Fruit fly (Drosophila melanogaster) whole organism, adult: ENCODE measurements around the gene CG16953.

Source experiments
- CG11617 ChIP-seq: fragments of 200-800 bp; sonication (Bioruptor generic); optimal IDR thresholded peaks from 2 replicates; lab custom pipeline; 2017; ENCODE audit warnings: mild to moderate bottlenecking, missing biosample characterization, missing genetic modification reagents, missing genetic modification characterization
- CG12768 ChIP-seq: fragments of 200-800 bp; sonication (Bioruptor generic); optimal IDR thresholded peaks from 2 replicates; lab custom pipeline; 2017; ENCODE audit warnings: missing biosample characterization, missing genetic modification characterization, mild to moderate bottlenecking, moderate library complexity, missing genetic modification reagents
- CG14711 ChIP-seq: fragments of 200-800 bp; sonication (Bioruptor generic); optimal IDR thresholded peaks from 2 replicates; lab custom pipeline; 2018; ENCODE audit warnings: missing biosample characterization, mild to moderate bottlenecking, missing genetic modification characterization, moderate library complexity
- CG1620 ChIP-seq: fragments of 200-800 bp; sonication (Bioruptor generic); optimal IDR thresholded peaks from 2 replicates; lab custom pipeline; 2016; ENCODE audit warnings: missing biosample characterization, missing genetic modification characterization
- CG33017 ChIP-seq: fragments of 200-800 bp; sonication (Bioruptor generic); optimal IDR thresholded peaks from 2 replicates; lab custom pipeline; 2018; ENCODE audit warnings: missing biosample characterization, mild to moderate bottlenecking, missing genetic modification characterization, moderate library complexity
- CG5204 ChIP-seq: fragments of 200-800 bp; sonication (Bioruptor generic); optimal IDR thresholded peaks from 2 replicates; lab custom pipeline; 2016; ENCODE audit warnings: missing biosample characterization, missing genetic modification characterization
- CG7045 ChIP-seq: fragments of 200-800 bp; sonication (Bioruptor generic); optimal IDR thresholded peaks from 2 replicates; lab custom pipeline; 2017; ENCODE audit warnings: missing biosample characterization, mild to moderate bottlenecking, missing genetic modification characterization
- CG7101 ChIP-seq: fragments of 200-800 bp; sonication (Bioruptor generic); optimal IDR thresholded peaks from 2 replicates; lab custom pipeline; 2018; ENCODE audit warnings: missing biosample characterization, mild to moderate bottlenecking, missing genetic modification characterization, moderate library complexity
- Clk ChIP-seq: fragments of 200-800 bp; sonication (Bioruptor generic); optimal IDR thresholded peaks from 2 replicates; lab custom pipeline; 2017; ENCODE audit warnings: missing biosample characterization, missing genetic modification characterization
- Crg-1 ChIP-seq: fragments of 200-800 bp; sonication (Bioruptor generic); optimal IDR thresholded peaks from 2 replicates; lab custom pipeline; 2016; ENCODE audit warnings: missing biosample characterization, missing genetic modification characterization
- Hr96 ChIP-seq: fragments of 200-800 bp; sonication (Bioruptor generic); optimal IDR thresholded peaks from 2 replicates; lab custom pipeline; 2016; ENCODE audit warnings: missing biosample characterization, missing genetic modification characterization
- Mnt ChIP-seq: fragments of 200-800 bp; sonication (Bioruptor generic); optimal IDR thresholded peaks from 2 replicates; lab custom pipeline; 2016; ENCODE audit warnings: missing biosample characterization, mild to moderate bottlenecking, missing genetic modification characterization
- bab1 ChIP-seq: fragments of 200-800 bp; sonication (Bioruptor generic); optimal IDR thresholded peaks from 3 replicates; lab custom pipeline; 2019; ENCODE audit warnings: missing biosample characterization, mild to moderate bottlenecking, missing genetic modification characterization, moderate library complexity
- cic ChIP-seq: fragments of 200-800 bp; sonication (Bioruptor generic); optimal IDR thresholded peaks from 2 replicates; lab custom pipeline; 2017; ENCODE audit warnings: missing biosample characterization, mild to moderate bottlenecking, missing genetic modification characterization, moderate library complexity
- cnc ChIP-seq, 2 experiments: fragments of >200 bp; optimal IDR thresholded peaks; 2 replicates each; lab custom pipeline; 2017
- kay ChIP-seq: fragments of 200-800 bp; sonication (Bioruptor generic); peaks from one replicate; lab custom pipeline; 2016; ENCODE audit warnings: missing biosample characterization, missing genetic modification characterization, borderline replicate concordance
- ovo ChIP-seq: fragments of 200-800 bp; sonication (Bioruptor generic); optimal IDR thresholded peaks from 2 replicates; lab custom pipeline; 2016; ENCODE audit warnings: missing biosample characterization, missing genetic modification characterization
- pad ChIP-seq: fragments of 200-800 bp; sonication (Bioruptor generic); optimal IDR thresholded peaks from 3 replicates; lab custom pipeline; 2017; ENCODE audit warnings: missing biosample characterization, missing genetic modification characterization, mild to moderate bottlenecking, moderate library complexity, missing genetic modification reagents
- tj ChIP-seq: fragments of 200-800 bp; sonication (Bioruptor generic); optimal IDR thresholded peaks from 3 replicates; lab custom pipeline; 2017; ENCODE audit warnings: missing biosample characterization, mild to moderate bottlenecking, missing genetic modification characterization, moderate library complexity
- toe ChIP-seq: fragments of 200-800 bp; sonication (Bioruptor generic); optimal IDR thresholded peaks from 2 replicates; lab custom pipeline; 2016; ENCODE audit warnings: missing biosample characterization, missing genetic modification characterization

CG16953 gene

dm6 chr3R:20621805-20622286 lies 36.2 kb upstream of the CG16953 start, which contains the start of gene H:
H (plus strand) TSS chr3R:20621938.
- TF ChIP-seq kay (no peak), CG11617 (GFP tag; lab: Kevin White, UChicago) (peak; percentile 52), cic (GFP tag; lab: Kevin White, UChicago) (no peak), CG33017 (tag; lab: Kevin White, UChicago) (no peak), bab1 (GFP tag; lab: Kevin White, UChicago) (no peak), toe (GFP tag; lab: Kevin White, UChicago) (no peak), Hr96 (GFP tag; lab: Kevin White, UChicago) (no peak), Mnt (GFP tag; lab: Kevin White, UChicago) (peak; percentile 48), CG7045 (GFP tag; lab: Kevin White, UChicago) (no peak), ovo (no peak), cnc (optimal IDR thresholded peaks at IDR 0.05; lab: Kevin White, UChicago) (no peak), CG1620 (GFP tag; lab: Kevin White, UChicago) (no peak), tj (GFP tag; lab: Kevin White, UChicago) (peak; percentile 22), CG5204 (GFP tag; lab: Kevin White, UChicago) (no peak)

- TF ChIP-seq Crg-1 (GFP tag; lab: Kevin White, UChicago) = no peak
- TF ChIP-seq CG7045 (GFP tag; lab: Kevin White, UChicago) = no peak
- TF ChIP-seq Mnt (GFP tag; lab: Kevin White, UChicago) = no peak
- TF ChIP-seq CG5204 (GFP tag; lab: Kevin White, UChicago) = no peak
- TF ChIP-seq Hr96 (GFP tag; lab: Kevin White, UChicago) = no peak
- no peak for TF ChIP-seq CG11617 (GFP tag; lab: Kevin White, UChicago)
- TF ChIP-seq Clk (GFP tag; lab: Kevin White, UChicago) = no peak
- TF ChIP-seq cic (GFP tag; lab: Kevin White, UChicago) = no peak
- TF ChIP-seq ovo = no peak
- TF ChIP-seq cnc (optimal IDR thresholded peaks at IDR 0.05; lab: Kevin White, UChicago) = no peak
- no peak for TF ChIP-seq CG33017 (tag; lab: Kevin White, UChicago)
- no peak for TF ChIP-seq pad (GFP tag; lab: Kevin White, UChicago)
- no peak for TF ChIP-seq CG14711 (tag; lab: Kevin White, UChicago)
- no peak for TF ChIP-seq CG1620 (GFP tag; lab: Kevin White, UChicago)
- no peak for TF ChIP-seq CG12768 (GFP tag; lab: Kevin White, UChicago)
- no peak for TF ChIP-seq CG7101
- no peak for TF ChIP-seq toe (GFP tag; lab: Kevin White, UChicago)
- no peak for TF ChIP-seq tj (GFP tag; lab: Kevin White, UChicago)
- no peak for TF ChIP-seq bab1 (GFP tag; lab: Kevin White, UChicago)
Measured at dm6 chr3R:20618947-20619346, 33.3 kb upstream of the CG16953 start.

- no peak for TF ChIP-seq Clk (GFP tag; lab: Kevin White, UChicago)
- no peak for TF ChIP-seq CG1620 (GFP tag; lab: Kevin White, UChicago)
- TF ChIP-seq Mnt (GFP tag; lab: Kevin White, UChicago) = no peak
- TF ChIP-seq ovo = no peak
- TF ChIP-seq bab1 (GFP tag; lab: Kevin White, UChicago) = no peak
- no peak for TF ChIP-seq kay
- no peak for TF ChIP-seq CG33017 (tag; lab: Kevin White, UChicago)
- TF ChIP-seq cic (GFP tag; lab: Kevin White, UChicago) = no peak
- no peak for TF ChIP-seq CG7045 (GFP tag; lab: Kevin White, UChicago)
- no peak for TF ChIP-seq pad (GFP tag; lab: Kevin White, UChicago)
- no peak for TF ChIP-seq tj (GFP tag; lab: Kevin White, UChicago)
- no peak for TF ChIP-seq CG7101
- TF ChIP-seq CG11617 (GFP tag; lab: Kevin White, UChicago) = no peak
- no peak for TF ChIP-seq Hr96 (GFP tag; lab: Kevin White, UChicago)
- TF ChIP-seq toe (GFP tag; lab: Kevin White, UChicago) = no peak
- no peak for TF ChIP-seq cnc (optimal IDR thresholded peaks at IDR 0.05; lab: Kevin White, UChicago)
- no peak for TF ChIP-seq Crg-1 (GFP tag; lab: Kevin White, UChicago)
- TF ChIP-seq CG14711 (tag; lab: Kevin White, UChicago) = no peak
- TF ChIP-seq CG12768 (GFP tag; lab: Kevin White, UChicago) = no peak
Measured at dm6 chr3R:20617583-20617982, 31.9 kb upstream of the CG16953 start, which contains the start of gene CG5466. CG5466 (plus strand) TSS chr3R:20617883.

dm6 chr3R:20616801-20617200 lies 31.2 kb upstream of the CG16953 start, which contains the start of gene CG15923:
CG15923 (minus strand) TSS chr3R:20616901.
- TF ChIP-seq Clk (GFP tag; lab: Kevin White, UChicago) (no peak), cnc (optimal IDR thresholded peaks at IDR 0.05; lab: Kevin White, UChicago) (no peak), CG11617 (GFP tag; lab: Kevin White, UChicago) (no peak)

dm6 chr3R:20608199-20608598 lies 22.6 kb upstream of the CG16953 start:
- TF ChIP-seq CG5204 (GFP tag; lab: Kevin White, UChicago) = no peak
- TF ChIP-seq CG1620 (GFP tag; lab: Kevin White, UChicago) = no peak
- TF ChIP-seq CG12768 (GFP tag; lab: Kevin White, UChicago) = no peak
- TF ChIP-seq kay = no peak
- TF ChIP-seq tj (GFP tag; lab: Kevin White, UChicago) = no peak
- no peak for TF ChIP-seq CG7101
- no peak for TF ChIP-seq Mnt (GFP tag; lab: Kevin White, UChicago)
- TF ChIP-seq Crg-1 (GFP tag; lab: Kevin White, UChicago) = no peak
- TF ChIP-seq CG7045 (GFP tag; lab: Kevin White, UChicago) = no peak
- no peak for TF ChIP-seq CG11617 (GFP tag; lab: Kevin White, UChicago)
- no peak for TF ChIP-seq cic (GFP tag; lab: Kevin White, UChicago)
- no peak for TF ChIP-seq CG33017 (tag; lab: Kevin White, UChicago)
- TF ChIP-seq bab1 (GFP tag; lab: Kevin White, UChicago) = no peak
